Fruit fly (Drosophila melanogaster): Measurements from ENCODE around the gene yata.

yata gene

DNA sequence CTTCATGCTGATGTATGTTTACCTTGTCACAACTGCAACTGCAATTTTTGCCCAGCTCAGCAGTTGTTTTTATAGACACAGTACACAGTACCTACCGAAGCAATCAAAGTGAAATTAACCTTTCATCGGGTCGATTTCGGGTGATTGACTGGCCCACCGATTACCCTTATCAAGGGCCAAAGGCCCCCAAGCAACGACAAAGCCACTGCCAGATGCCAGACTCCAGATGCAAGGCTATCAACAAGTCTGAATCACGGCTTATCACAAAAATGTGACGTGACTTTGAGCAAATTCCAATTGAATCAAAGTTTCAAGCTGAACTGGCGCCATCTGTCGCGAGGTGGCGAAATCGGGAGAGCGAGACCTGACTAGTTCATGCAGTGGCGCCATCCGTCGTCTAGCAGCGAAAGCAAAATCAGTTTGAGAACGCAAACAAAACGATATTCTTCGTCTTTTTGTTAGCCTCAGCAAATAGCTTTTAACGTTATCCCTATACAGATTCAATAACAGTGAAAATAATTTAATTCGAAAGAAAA, 32.2 kb upstream of the yata start, which contains the start of gene Obp99b (continued):
- TF ChIP-seq CG5180 (GFP tag; optimal IDR thresholded peaks at IDR 0.05), result peak; percentile 62
- TF ChIP-seq CG2129 (GFP tag; IDR thresholded peaks at IDR 0.05; ENCODE audit: partially characterized antibody), result no peak
- peak; percentile 87 for TF ChIP-seq CG4424 (GFP tag; optimal IDR thresholded peaks at IDR 0.05)
- TF ChIP-seq HLH54F (GFP tag; optimal IDR thresholded peaks at IDR 0.05), result peak; percentile 14
- peak; percentile 83 for TF ChIP-seq CG1024 (GFP tag; IDR thresholded peaks at IDR 0.05)
- no peak for TF ChIP-seq kay (GFP tag; optimal IDR thresholded peaks at IDR 0.05)
- peak; percentile 43 for TF ChIP-seq fd3F (GFP tag; optimal IDR thresholded peaks at IDR 0.05)
- no peak for TF ChIP-seq tll (GFP tag; optimal IDR thresholded peaks at IDR 0.05)
- TF ChIP-seq CG43689 (GFP tag; IDR thresholded peaks at IDR 0.05), result peak; percentile 71
- TF ChIP-seq CG1603 (tag; optimal IDR thresholded peaks at IDR 0.05), result peak; percentile 91
- TF ChIP-seq ind (GFP tag; optimal IDR thresholded peaks at IDR 0.05), result peak; percentile 76
- no peak for TF ChIP-seq Bteb2 (GFP tag; optimal IDR thresholded peaks at IDR 0.05)
- TF ChIP-seq TFAM (GFP tag; optimal IDR thresholded peaks at IDR 0.05), result peak; percentile 51
- TF ChIP-seq CG15696 (tag; optimal IDR thresholded peaks at IDR 0.05), result peak; percentile 67
- TF ChIP-seq slou (GFP tag; optimal IDR thresholded peaks at IDR 0.05), result no peak
- TF ChIP-seq sob (GFP tag; IDR thresholded peaks at IDR 0.05), result peak; percentile 79
- TF ChIP-seq CG13287 (GFP tag; IDR thresholded peaks at IDR 0.05; ENCODE audit: partially characterized antibody), result no peak
- TF ChIP-seq ems (GFP tag; optimal IDR thresholded peaks at IDR 0.05), result peak; percentile 64
- TF ChIP-seq CG14667 (GFP tag; IDR thresholded peaks at IDR 0.05), result peak; percentile 54
- no peak for TF ChIP-seq pzg (GFP tag; optimal IDR thresholded peaks at IDR 0.05)
- peak; percentile 86 for TF ChIP-seq CG17328 (GFP tag; IDR thresholded peaks at IDR 0.05)
- peak; percentile 19 for TF ChIP-seq CG3838 (GFP tag; optimal IDR thresholded peaks at IDR 0.05)
- TF ChIP-seq bab2 (GFP tag; optimal IDR thresholded peaks at IDR 0.05), result peak; percentile 56
- TF ChIP-seq cato (GFP tag; optimal IDR thresholded peaks at IDR 0.05; ENCODE audit: borderline replicate concordance), result peak; percentile 41
- TF ChIP-seq ase (GFP tag; IDR thresholded peaks at IDR 0.05), result peak; percentile 84; the same call in 2 of the 3 replicates
- TF ChIP-seq twi (tag; optimal IDR thresholded peaks at IDR 0.05), result peak; percentile 53
- peak; percentile 91 for TF ChIP-seq CG12071 (GFP tag; optimal IDR thresholded peaks at IDR 0.05)
- no peak for TF ChIP-seq CG6683 (GFP tag; optimal IDR thresholded peaks at IDR 0.05)
- TF ChIP-seq CG30020 (tag; optimal IDR thresholded peaks at IDR 0.05), result no peak
- TF ChIP-seq pum (GFP tag; optimal IDR thresholded peaks at IDR 0.05), result peak; percentile 68
- no peak for TF ChIP-seq CG13123 (GFP tag; optimal IDR thresholded peaks at IDR 0.05)
- peak; percentile 68; the same call in 2 of the 3 replicates for TF ChIP-seq Dbx (GFP tag; IDR thresholded peaks at IDR 0.05)
- peak; percentile 90 for TF ChIP-seq CG2875 (GFP tag; optimal IDR thresholded peaks at IDR 0.05)
- TF ChIP-seq CG7357 (GFP tag; IDR thresholded peaks at IDR 0.05), result peak; percentile 55; the same call in 1 of the 3 replicates
- TF ChIP-seq CG17568 (GFP tag; optimal IDR thresholded peaks at IDR 0.05), result peak; percentile 70
- TF ChIP-seq pita (GFP tag; optimal IDR thresholded peaks at IDR 0.05), result no peak
- peak; percentile 98 for TF ChIP-seq Med (GFP tag)
- TF ChIP-seq pros (GFP tag; optimal IDR thresholded peaks at IDR 0.05), result no peak
- peak; percentile 51 for TF ChIP-seq nerfin-1 (tag; optimal IDR thresholded peaks at IDR 0.05)
- peak; percentile 90 for TF ChIP-seq H15 (GFP tag; IDR thresholded peaks at IDR 0.05)
- peak; percentile 58 for TF ChIP-seq gcm (GFP tag; optimal IDR thresholded peaks at IDR 0.05)
- TF ChIP-seq repo (GFP tag; optimal IDR thresholded peaks at IDR 0.05), result peak; percentile 75
- peak; percentile 45 for TF ChIP-seq CG12769 (tag; optimal IDR thresholded peaks at IDR 0.05)
- no peak for TF ChIP-seq CG16813 (GFP tag; IDR thresholded peaks at IDR 0.05; ENCODE audit: partially characterized antibody)

All from whole organism, embryonic.